Worm (Caenorhabditis elegans) whole organism, young adult: ENCODE results near the gene sre-38.
A peak's percentile ranks its signal among the peaks of the same experiment; 100 is the strongest.

ENCODE experiments used
- B0019.2 ChIP-seq: fragments of 200-800 bp; sonication (Bioruptor generic); conservative IDR thresholded peaks from 2 replicates; pipeline ENCODE4 v1.3.6; 2022; ENCODE audit warnings: missing genetic modification reagents, missing genetic modification characterization, missing compliant biosample characterization
- F10E7.11 ChIP-seq: sonication (generic microtip); optimal IDR thresholded peaks from 2 replicates; lab custom pipeline; 2017; ENCODE audit warnings: mild to moderate bottlenecking, missing genetic modification characterization, moderate library complexity, missing compliant biosample characterization
- F22D6.2 ChIP-seq: sonication (generic microtip); optimal IDR thresholded peaks from 2 replicates; lab custom pipeline; 2016; ENCODE audit warnings: mild to moderate bottlenecking, missing genetic modification characterization, missing compliant biosample characterization
- F23B12.7 ChIP-seq: sonication (generic microtip); optimal IDR thresholded peaks from 2 replicates; lab custom pipeline; 2017; ENCODE audit warnings: missing genetic modification characterization, mild to moderate bottlenecking, missing compliant biosample characterization, antibody characterized with exemption, moderate library complexity; ENCODE audit not compliant: insufficient read depth
- F57A8.1 ChIP-seq: fragments of 200-800 bp; sonication (Bioruptor generic); optimal IDR thresholded peaks from 2 replicates; lab custom pipeline; 2018; ENCODE audit warnings: mild to moderate bottlenecking, missing genetic modification characterization, moderate library complexity, missing compliant biosample characterization
- K11D2.4 ChIP-seq: fragments of 200-800 bp; sonication (Bioruptor generic); IDR thresholded peaks from 2 replicates; pipeline ENCODE4 v1.3.6; 2022; ENCODE audit warnings: missing genetic modification reagents, missing genetic modification characterization, missing compliant biosample characterization
- T07F8.4 ChIP-seq: sonication (generic microtip); optimal IDR thresholded peaks from 2 replicates; lab custom pipeline; 2016; ENCODE audit warnings: mild to moderate bottlenecking, missing genetic modification characterization, moderate library complexity, missing compliant biosample characterization
- T26A5.8 ChIP-seq: sonication (generic microtip); optimal IDR thresholded peaks from 2 replicates; lab custom pipeline; 2016; ENCODE audit warnings: missing genetic modification characterization, missing compliant biosample characterization
- Y67H2A.10 ChIP-seq: fragments of 200-800 bp; sonication (Bioruptor generic); conservative IDR thresholded peaks from 2 replicates; pipeline ENCODE4 v1.3.6; 2022; ENCODE audit warnings: missing genetic modification reagents, missing genetic modification characterization, missing compliant biosample characterization
- Y95B8A.8 ChIP-seq: fragments of 200-800 bp; sonication (Bioruptor generic); IDR thresholded peaks from 2 replicates; pipeline ENCODE4 v1.3.6; 2022; ENCODE audit warnings: missing genetic modification reagents, missing genetic modification characterization, missing compliant biosample characterization
- ZK185.1 ChIP-seq: sonication (generic microtip); optimal IDR thresholded peaks from 2 replicates; lab custom pipeline; 2016; ENCODE audit warnings: mild to moderate bottlenecking, missing genetic modification characterization, missing compliant biosample characterization; ENCODE audit not compliant: poor library complexity, severe bottlenecking
- aptf-3 ChIP-seq: fragments of 200-800 bp; sonication (Bioruptor generic); IDR thresholded peaks from 2 replicates; pipeline ENCODE4 v1.3.6; 2022; ENCODE audit warnings: missing genetic modification characterization, missing compliant biosample characterization
- atf-7 ChIP-seq: sonication (generic microtip); optimal IDR thresholded peaks from 2 replicates; lab custom pipeline; 2017; ENCODE audit warnings: mild to moderate bottlenecking, missing genetic modification characterization, missing compliant biosample characterization
- athp-1 ChIP-seq: sonication (generic microtip); optimal IDR thresholded peaks from 2 replicates; lab custom pipeline; 2017; ENCODE audit warnings: mild to moderate bottlenecking, missing genetic modification characterization, missing compliant biosample characterization
- bed-1 ChIP-seq: fragments of 200-800 bp; sonication (Bioruptor generic); IDR thresholded peaks from 2 replicates; pipeline ENCODE4 v1.3.6; 2022; ENCODE audit warnings: missing genetic modification reagents, missing genetic modification characterization, missing compliant biosample characterization
- bed-2 ChIP-seq: fragments of 200-800 bp; sonication (Bioruptor generic); IDR thresholded peaks from 2 replicates; pipeline ENCODE4 v1.3.6; 2022; ENCODE audit warnings: missing genetic modification reagents, missing genetic modification characterization, missing compliant biosample characterization
- ceh-40 ChIP-seq: fragments of 200-800 bp; sonication (Bioruptor generic); IDR thresholded peaks from 2 replicates; pipeline ENCODE4 v1.3.6; 2022; ENCODE audit warnings: missing genetic modification characterization, missing compliant biosample characterization
- ceh-58 ChIP-seq: fragments of 200-800 bp; sonication (Bioruptor generic); IDR thresholded peaks from 2 replicates; pipeline ENCODE4 v1.3.6; 2022; ENCODE audit warnings: missing genetic modification characterization, missing compliant biosample characterization
- ceh-79 ChIP-seq: sonication (generic microtip); optimal IDR thresholded peaks from 2 replicates; lab custom pipeline; 2017; ENCODE audit warnings: mild to moderate bottlenecking, missing genetic modification characterization, missing compliant biosample characterization
- dpl-1 ChIP-seq: fragments of 150-350 bp; optimal IDR thresholded peaks from 2 replicates; lab custom pipeline; 2014; ENCODE audit warnings: missing biosample characterization, missing genetic modification reagents, missing genetic modification characterization
- efl-1 ChIP-seq: fragments of 150-350 bp; optimal IDR thresholded peaks from 2 replicates; lab custom pipeline; 2014; ENCODE audit warnings: missing biosample characterization, missing genetic modification reagents, missing genetic modification characterization
- ets-4 ChIP-seq: fragments of 200-800 bp; sonication (Bioruptor generic); optimal IDR thresholded peaks from 2 replicates; lab custom pipeline; 2018; ENCODE audit warnings: mild to moderate bottlenecking, missing genetic modification characterization, missing compliant biosample characterization
- hrde-1 ChIP-seq: sonication (generic microtip); optimal IDR thresholded peaks from 2 replicates; lab custom pipeline; 2016; ENCODE audit warnings: missing genetic modification characterization, mild to moderate bottlenecking, missing compliant biosample characterization, moderate library complexity, missing genotype, missing genetic modification reagents, borderline replicate concordance
- let-607 ChIP-seq, 2 experiments: fragments of 200-800 bp in 1 of 2; sonication (Bioruptor generic) in 1 of 2; sonication (generic microtip) in 1 of 2; optimal IDR thresholded peaks; 2 replicates each; lab custom pipeline; 2016 to 2018; ENCODE audit warnings: mild to moderate bottlenecking in 2 of 2, missing compliant biosample characterization in 2 of 2, missing genetic modification characterization in 2 of 2, moderate library complexity in 2 of 2, missing genotype in 1 of 2
- lir-1 ChIP-seq: fragments of 200-800 bp; sonication (Bioruptor generic); conservative IDR thresholded peaks from 2 replicates; pipeline ENCODE4 v1.3.6; 2022; ENCODE audit warnings: missing genetic modification reagents, missing genetic modification characterization, missing compliant biosample characterization
- lsl-1 ChIP-seq: fragments of 200-800 bp; sonication (Bioruptor generic); optimal IDR thresholded peaks from 2 replicates; lab custom pipeline; 2018; ENCODE audit warnings: mild to moderate bottlenecking, missing genetic modification characterization, moderate library complexity, missing compliant biosample characterization
- lsy-27 ChIP-seq: sonication (generic microtip); optimal IDR thresholded peaks from 2 replicates; lab custom pipeline; 2017; ENCODE audit warnings: missing genetic modification characterization, mild to moderate bottlenecking, missing compliant biosample characterization, antibody characterized with exemption, missing genotype, borderline replicate concordance; ENCODE audit not compliant: insufficient read depth
- madf-6 ChIP-seq: fragments of 200-800 bp; sonication (Bioruptor generic); IDR thresholded peaks from 2 replicates; pipeline ENCODE4 v1.3.6; 2022; ENCODE audit warnings: missing genetic modification reagents, missing genetic modification characterization, missing compliant biosample characterization
- mcd-1 ChIP-seq: fragments of 200-800 bp; sonication (Bioruptor generic); IDR thresholded peaks from 2 replicates; pipeline ENCODE4 v1.3.6; 2022; ENCODE audit warnings: missing genetic modification reagents, missing genetic modification characterization, missing compliant biosample characterization
- mes-4 ChIP-seq: sonication (generic microtip); optimal IDR thresholded peaks from 2 replicates; lab custom pipeline; 2016; ENCODE audit warnings: missing genotype, missing genetic modification characterization, missing compliant biosample characterization
- nfyb-1 ChIP-seq: fragments of 200-800 bp; sonication (Bioruptor generic); IDR thresholded peaks from 2 replicates; pipeline ENCODE4 v1.3.6; 2022; ENCODE audit warnings: missing genetic modification reagents, missing genetic modification characterization, missing compliant biosample characterization
- nhr-120 ChIP-seq: fragments of 200-800 bp; sonication (Bioruptor generic); IDR thresholded peaks from 2 replicates; pipeline ENCODE4 v1.3.6; 2022; ENCODE audit warnings: missing genetic modification characterization, missing compliant biosample characterization
- nhr-80 ChIP-seq: sonication (generic microtip); optimal IDR thresholded peaks from 2 replicates; lab custom pipeline; 2016; ENCODE audit warnings: missing genetic modification characterization, missing compliant biosample characterization
- pha-4 ChIP-seq: fragments of 150-350 bp; sonication (generic microtip); optimal IDR thresholded peaks from 2 replicates; lab custom pipeline; 2014; ENCODE audit warnings: missing biosample characterization, missing genetic modification reagents, missing genetic modification characterization
- rcor-1 ChIP-seq: fragments of 200-800 bp; sonication (Bioruptor generic); IDR thresholded peaks from 2 replicates; pipeline ENCODE4 v1.3.6; 2022; ENCODE audit warnings: missing genetic modification reagents, missing genetic modification characterization, missing compliant biosample characterization
- repo-1 ChIP-seq: sonication (generic microtip); optimal IDR thresholded peaks from 2 replicates; lab custom pipeline; 2017; ENCODE audit warnings: mild to moderate bottlenecking, missing genetic modification characterization, missing compliant biosample characterization
- rpc-1 ChIP-seq, 2 experiments: fragments of 150-350 bp in 1 of 2; sonication (generic microtip) in 1 of 2; optimal IDR thresholded peaks; 2 replicates each; lab custom pipeline; 2014 to 2018; ENCODE audit warnings: missing biosample characterization in 1 of 2, missing genetic modification characterization in 1 of 2, missing genetic modification reagents in 1 of 2, missing genotype in 1 of 2
- sdz-38 ChIP-seq: sonication (generic microtip); optimal IDR thresholded peaks from 2 replicates; lab custom pipeline; 2016; ENCODE audit warnings: missing genotype, missing genetic modification characterization, missing compliant biosample characterization
- sea-2 ChIP-seq: fragments of 200-800 bp; sonication (Bioruptor generic); IDR thresholded peaks from 2 replicates; pipeline ENCODE4 v1.3.6; 2022; ENCODE audit warnings: missing genetic modification characterization, missing compliant biosample characterization
- somi-1 ChIP-seq: fragments of 200-800 bp; sonication (Bioruptor generic); optimal IDR thresholded peaks from 2 replicates; lab custom pipeline; 2018; ENCODE audit warnings: mild to moderate bottlenecking, missing genetic modification characterization, missing compliant biosample characterization
- tbx-9 ChIP-seq: sonication (generic microtip); optimal IDR thresholded peaks from 2 replicates; lab custom pipeline; 2016; ENCODE audit warnings: borderline replicate concordance, missing genetic modification characterization, inconsistent platforms, missing compliant biosample characterization
- tlf-1 ChIP-seq: fragments of 200-800 bp; sonication (Bioruptor generic); optimal IDR thresholded peaks from 2 replicates; lab custom pipeline; 2018; ENCODE audit warnings: mild to moderate bottlenecking, missing genetic modification characterization, missing compliant biosample characterization
- zfh-2 ChIP-seq: fragments of 200-800 bp; sonication (Bioruptor generic); conservative IDR thresholded peaks from 2 replicates; pipeline ENCODE4 v1.3.6; 2022; ENCODE audit warnings: missing genetic modification reagents, missing genetic modification characterization, missing compliant biosample characterization
- ztf-25 ChIP-seq: fragments of 200-800 bp; sonication (Bioruptor generic); IDR thresholded peaks from 2 replicates; pipeline ENCODE4 v1.3.6; 2022; ENCODE audit warnings: missing genetic modification reagents, missing genetic modification characterization, missing compliant biosample characterization
- ztf-26 ChIP-seq: sonication (generic microtip); optimal IDR thresholded peaks from 2 replicates; lab custom pipeline; 2017; ENCODE audit warnings: missing genetic modification characterization, missing compliant biosample characterization
- ztf-28 ChIP-seq: fragments of 200-800 bp; sonication (Bioruptor generic); IDR thresholded peaks from 2 replicates; pipeline ENCODE4 v1.3.6; 2022; ENCODE audit warnings: missing genetic modification reagents, missing genetic modification characterization, missing compliant biosample characterization
- ztf-3 ChIP-seq: fragments of 200-800 bp; sonication (Bioruptor generic); optimal IDR thresholded peaks from 2 replicates; lab custom pipeline; 2018; ENCODE audit warnings: mild to moderate bottlenecking, missing genetic modification characterization, missing compliant biosample characterization

The sre-38 gene

DNA sequence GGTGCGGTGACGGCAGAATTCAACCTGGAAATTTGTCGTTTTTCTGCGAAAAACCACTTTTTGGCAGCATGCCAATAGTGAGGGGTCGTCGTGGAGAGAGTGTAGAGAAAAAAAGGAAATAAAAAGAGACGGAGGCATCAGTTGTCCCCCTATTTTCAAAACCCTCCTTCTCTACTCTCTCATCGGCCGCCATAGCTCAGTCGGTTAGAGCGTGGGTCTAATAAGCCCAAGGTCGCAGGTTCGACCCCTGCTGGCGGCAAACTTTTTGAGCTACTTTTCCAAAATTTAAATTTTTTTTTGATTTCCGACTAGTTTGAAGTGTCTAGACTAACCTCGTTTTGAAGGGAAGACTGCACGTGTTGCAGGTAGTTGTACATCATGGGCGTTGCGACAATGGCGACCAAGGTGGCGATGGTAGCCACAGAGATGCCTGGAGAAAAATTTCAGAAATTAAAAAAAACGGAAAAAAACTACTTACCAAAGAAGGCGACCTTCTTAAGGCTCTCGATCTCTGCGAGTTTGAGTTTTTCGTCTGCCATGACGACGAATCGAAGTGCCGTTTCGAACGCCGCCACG, 37.3 kb downstream of the sre-38 start, which contains the start of gene col-85 (continued):
- TF ChIP-seq aptf-3 (GFP tag; lab: Robert Waterston, UW): no peak
- TF ChIP-seq F57A8.1 (GFP tag; lab: Kevin White, UChicago): peak; percentile 43
- no peak for TF ChIP-seq sdz-38 (tag; lab: Kevin White, UChicago)
- peak; percentile 97 for TF ChIP-seq rpc-1 (optimal IDR thresholded peaks at IDR 0.05; lab: Kevin White, UChicago)
- peak; percentile 93 for TF ChIP-seq rpc-1 (tag; optimal IDR thresholded peaks at IDR 0.05; lab: Kevin White, UChicago)
- TF ChIP-seq mcd-1: peak; percentile 86
- peak; percentile 50 for TF ChIP-seq repo-1 (tag; lab: Kevin White, UChicago)
- peak; percentile 80 for TF ChIP-seq ztf-26 (tag; lab: Kevin White, UChicago)
- peak; percentile 45 for TF ChIP-seq mes-4 (tag; lab: Kevin White, UChicago)
- peak; percentile 4 for TF ChIP-seq F22D6.2 (tag; lab: Kevin White, UChicago)
- TF ChIP-seq lsy-27 (tag; lab: Kevin White, UChicago): peak; percentile 29
- peak; percentile 24 for TF ChIP-seq dpl-1
- TF ChIP-seq ceh-79 (tag; lab: Kevin White, UChicago): peak; percentile 23
- peak; percentile 93 for TF ChIP-seq nfyb-1 (GFP tag; lab: Robert Waterston, UW)
- TF ChIP-seq ztf-25 (GFP tag; lab: Robert Waterston, UW): peak; percentile 93
- TF ChIP-seq efl-1 (GFP tag; lab: Kevin White, UChicago): peak; percentile 26
- no peak for TF ChIP-seq Y67H2A.10 (GFP tag; lab: Robert Waterston, UW)
- TF ChIP-seq lsl-1 (GFP tag; lab: Kevin White, UChicago): peak; percentile 53
- TF ChIP-seq F10E7.11 (tag; lab: Kevin White, UChicago): peak; percentile 78
- peak; percentile 17 for TF ChIP-seq zfh-2 (GFP tag; lab: Robert Waterston, UW)
- peak; percentile 75 for TF ChIP-seq B0019.2 (GFP tag; lab: Robert Waterston, UW)
- TF ChIP-seq T07F8.4 (tag; lab: Kevin White, UChicago): peak; percentile 85
- peak; percentile 49 for TF ChIP-seq T26A5.8
- TF ChIP-seq ceh-40 (GFP tag; lab: Robert Waterston, UW): peak; percentile 82
- TF ChIP-seq ztf-28 (GFP tag; lab: Robert Waterston, UW): peak; percentile 81
- TF ChIP-seq ztf-3 (GFP tag; lab: Kevin White, UChicago): peak; percentile 55
- TF ChIP-seq madf-6: peak; percentile 72
- TF ChIP-seq ZK185.1 (tag; lab: Kevin White, UChicago): no peak
- peak; percentile 74 for TF ChIP-seq hrde-1 (tag; lab: Kevin White, UChicago)
- TF ChIP-seq athp-1 (tag; lab: Kevin White, UChicago): peak; percentile 60
- TF ChIP-seq atf-7 (tag; lab: Kevin White, UChicago): peak; percentile 67
- TF ChIP-seq pha-4: no peak
- 0 out of 2 replicates have a peak, but pooled peaks have one; percentile 77 for TF ChIP-seq bed-1 (GFP tag; lab: Robert Waterston, UW)
- peak; percentile 57 for TF ChIP-seq tlf-1
- no peak for TF ChIP-seq tbx-9
- TF ChIP-seq sea-2 (GFP tag; lab: Robert Waterston, UW): no peak
- peak; percentile 93 for TF ChIP-seq ceh-58 (GFP tag; lab: Robert Waterston, UW)
- TF ChIP-seq bed-2 (GFP tag; lab: Robert Waterston, UW): no peak
- TF ChIP-seq let-607 (tag; optimal IDR thresholded peaks at IDR 0.05; lab: Kevin White, UChicago): peak; percentile 3 to 56
- no peak for TF ChIP-seq ets-4 (GFP tag; lab: Kevin White, UChicago)
- 0 out of 2 replicates have a peak, but pooled peaks have one; percentile 65 for TF ChIP-seq Y95B8A.8 (GFP tag; lab: Robert Waterston, UW)
- peak; percentile 70 for TF ChIP-seq K11D2.4 (GFP tag; lab: Robert Waterston, UW)
- peak; percentile 88 for TF ChIP-seq F23B12.7 (tag; lab: Kevin White, UChicago)
- peak; percentile 79 for TF ChIP-seq somi-1 (GFP tag; lab: Kevin White, UChicago)
- TF ChIP-seq nhr-120 (GFP tag; lab: Robert Waterston, UW): 0 out of 2 replicates have a peak, but pooled peaks have one; percentile 28
- TF ChIP-seq rcor-1 (GFP tag; lab: Robert Waterston, UW): peak; percentile 85
- peak; percentile 39 for TF ChIP-seq nhr-80
- peak; percentile 58 for TF ChIP-seq lir-1 (GFP tag; lab: Robert Waterston, UW)
